Worm (Caenorhabditis elegans) whole organism, L4/young adult: Measurements from ENCODE around the gene B0393.5.
A peak's percentile ranks its signal among the peaks of the same experiment; 100 is the strongest.

ENCODE experiments used
- W03F9.2 ChIP-seq: fragments of 150-350 bp; optimal IDR thresholded peaks from 2 replicates; lab custom pipeline; 2014; ENCODE audit warnings: missing biosample characterization, missing genetic modification characterization
- him-1 ChIP-seq: sonication (generic microtip); optimal IDR thresholded peaks from 2 replicates; lab custom pipeline; 2016; ENCODE audit warnings: missing genotype, missing genetic modification reagents, missing genetic modification characterization, missing compliant biosample characterization

- no peak for TF ChIP-seq W03F9.2
- peak; percentile 70 for TF ChIP-seq him-1
Measured at ce11 chrIII:4721750-4722149, 43.8 kb upstream of the B0393.5 start, which contains the start of gene acy-1.
